Worm (Caenorhabditis elegans) whole organism, young adult: ENCODE measurements around the gene srh-62.

Source experiments
- B0336.3 ChIP-seq: fragments of 200-800 bp; sonication (Bioruptor generic); IDR thresholded peaks from 2 replicates; pipeline ENCODE4 v1.3.6; 2022; ENCODE audit warnings: missing genetic modification characterization, missing compliant biosample characterization
- C17E4.6 ChIP-seq: fragments of 200-800 bp; sonication (Bioruptor generic); IDR thresholded peaks from 2 replicates; pipeline ENCODE4 v1.3.6; 2022; ENCODE audit warnings: missing genetic modification reagents, missing genetic modification characterization, missing compliant biosample characterization
- F23B12.7 ChIP-seq: sonication (generic microtip); optimal IDR thresholded peaks from 2 replicates; lab custom pipeline; 2017; ENCODE audit warnings: missing genetic modification characterization, mild to moderate bottlenecking, missing compliant biosample characterization, antibody characterized with exemption, moderate library complexity; ENCODE audit not compliant: insufficient read depth
- F57C9.4 ChIP-seq: sonication (generic microtip); optimal IDR thresholded peaks from 2 replicates; lab custom pipeline; 2017; ENCODE audit warnings: mild to moderate bottlenecking, missing genetic modification characterization, missing compliant biosample characterization
- K11D2.4 ChIP-seq: fragments of 200-800 bp; sonication (Bioruptor generic); IDR thresholded peaks from 2 replicates; pipeline ENCODE4 v1.3.6; 2022; ENCODE audit warnings: missing genetic modification reagents, missing genetic modification characterization, missing compliant biosample characterization
- ama-1 ChIP-seq, 3 experiments: fragments of 150-350 bp in 1 of 3; sonication (generic microtip) in 2 of 3; optimal IDR thresholded peaks; 2 replicates each; lab custom pipeline; 2014 to 2018; ENCODE audit warnings: missing biosample characterization in 2 of 3, missing genetic modification characterization in 2 of 3, missing genetic modification reagents in 2 of 3
- aptf-2 ChIP-seq: fragments of 200-800 bp; sonication (Bioruptor generic); conservative IDR thresholded peaks from 2 replicates; pipeline ENCODE4 v1.3.6; 2022; ENCODE audit warnings: missing genetic modification reagents, missing genetic modification characterization, missing compliant biosample characterization
- attf-6 ChIP-seq: fragments of 200-800 bp; sonication (Bioruptor generic); IDR thresholded peaks from 2 replicates; pipeline ENCODE4 v1.3.6; 2022; ENCODE audit warnings: missing genetic modification reagents, missing genetic modification characterization, missing compliant biosample characterization
- cebp-1 ChIP-seq, 2 experiments: fragments of 200-800 bp in 1 of 2; sonication (Bioruptor generic) in 1 of 2; sonication (generic microtip) in 1 of 2; IDR thresholded peaks in 1 of 2; optimal IDR thresholded peaks in 1 of 2; 2 replicates each; pipeline versions ENCODE4 v1.3.6 to Lab custom; 2017 to 2022; ENCODE audit warnings: missing compliant biosample characterization in 2 of 2, missing genetic modification characterization in 2 of 2, mild to moderate bottlenecking in 1 of 2, missing genetic modification reagents in 1 of 2, moderate library complexity in 1 of 2
- ceh-27 ChIP-seq: fragments of 200-800 bp; sonication (Bioruptor generic); optimal IDR thresholded peaks from 2 replicates; lab custom pipeline; 2018; ENCODE audit warnings: mild to moderate bottlenecking, missing genetic modification characterization, moderate library complexity, missing compliant biosample characterization
- ceh-40 ChIP-seq: fragments of 200-800 bp; sonication (Bioruptor generic); IDR thresholded peaks from 2 replicates; pipeline ENCODE4 v1.3.6; 2022; ENCODE audit warnings: missing genetic modification characterization, missing compliant biosample characterization
- egl-44 ChIP-seq: fragments of 200-800 bp; sonication (Bioruptor generic); IDR thresholded peaks from 2 replicates; pipeline ENCODE4 v1.3.6; 2022; ENCODE audit warnings: missing genetic modification reagents, missing genetic modification characterization, missing compliant biosample characterization
- hlh-12 ChIP-seq: sonication (generic microtip); optimal IDR thresholded peaks from 2 replicates; lab custom pipeline; 2016; ENCODE audit warnings: missing genetic modification characterization, missing compliant biosample characterization
- hlh-26 ChIP-seq: fragments of 200-800 bp; sonication (Bioruptor generic); conservative IDR thresholded peaks from 2 replicates; pipeline ENCODE4 v1.3.6; 2022; ENCODE audit warnings: missing genetic modification reagents, missing genetic modification characterization, missing compliant biosample characterization
- let-526 ChIP-seq: fragments of 200-800 bp; sonication (Bioruptor generic); IDR thresholded peaks from 2 replicates; pipeline ENCODE4 v1.3.6; 2022; ENCODE audit warnings: missing genetic modification reagents, missing genetic modification characterization, missing compliant biosample characterization
- lin-40 ChIP-seq: sonication (generic microtip); optimal IDR thresholded peaks from 2 replicates; lab custom pipeline; 2016; ENCODE audit warnings: missing genetic modification characterization, mild to moderate bottlenecking, missing compliant biosample characterization, missing genotype, missing genetic modification reagents
- lin-54 ChIP-seq: fragments of 200-800 bp; sonication (Bioruptor generic); optimal IDR thresholded peaks from 2 replicates; lab custom pipeline; 2018; ENCODE audit warnings: mild to moderate bottlenecking, missing genetic modification characterization, missing compliant biosample characterization
- madf-10 ChIP-seq: sonication (generic microtip); optimal IDR thresholded peaks from 2 replicates; lab custom pipeline; 2016; ENCODE audit warnings: mild to moderate bottlenecking, missing genetic modification characterization, missing compliant biosample characterization
- madf-3 ChIP-seq: fragments of 200-800 bp; sonication (Bioruptor generic); IDR thresholded peaks from 2 replicates; pipeline ENCODE4 v1.3.6; 2022; ENCODE audit warnings: missing genetic modification reagents, missing genetic modification characterization, missing compliant biosample characterization
- mel-28 ChIP-seq: sonication (generic microtip); optimal IDR thresholded peaks from 2 replicates; lab custom pipeline; 2016; ENCODE audit warnings: borderline replicate concordance, mild to moderate bottlenecking, missing genetic modification characterization, missing compliant biosample characterization
- nfyb-1 ChIP-seq: fragments of 200-800 bp; sonication (Bioruptor generic); IDR thresholded peaks from 2 replicates; pipeline ENCODE4 v1.3.6; 2022; ENCODE audit warnings: missing genetic modification reagents, missing genetic modification characterization, missing compliant biosample characterization
- nhr-120 ChIP-seq: fragments of 200-800 bp; sonication (Bioruptor generic); IDR thresholded peaks from 2 replicates; pipeline ENCODE4 v1.3.6; 2022; ENCODE audit warnings: missing genetic modification characterization, missing compliant biosample characterization
- nhr-27 ChIP-seq: fragments of 200-800 bp; sonication (Bioruptor generic); optimal IDR thresholded peaks from 2 replicates; lab custom pipeline; 2018; ENCODE audit warnings: mild to moderate bottlenecking, missing genetic modification characterization, moderate library complexity, missing compliant biosample characterization
- nhr-80 ChIP-seq: sonication (generic microtip); optimal IDR thresholded peaks from 2 replicates; lab custom pipeline; 2016; ENCODE audit warnings: missing genetic modification characterization, missing compliant biosample characterization
- rpc-1 ChIP-seq, 2 experiments: fragments of 150-350 bp in 1 of 2; sonication (generic microtip) in 1 of 2; optimal IDR thresholded peaks; 2 replicates each; lab custom pipeline; 2014 to 2018; ENCODE audit warnings: missing biosample characterization in 1 of 2, missing genetic modification characterization in 1 of 2, missing genetic modification reagents in 1 of 2, missing genotype in 1 of 2
- snpc-1.1 ChIP-seq: sonication (generic microtip); optimal IDR thresholded peaks from 2 replicates; lab custom pipeline; 2017; ENCODE audit warnings: missing genetic modification characterization, mild to moderate bottlenecking, missing compliant biosample characterization, antibody characterized with exemption, moderate library complexity, missing genotype, missing genetic modification reagents; ENCODE audit not compliant: insufficient read depth
- snpc-4 ChIP-seq, 5 experiments: fragments of 150-350 bp in 1 of 5; sonication (generic microtip) in 4 of 5; optimal IDR thresholded peaks; 2 replicates each; lab custom pipeline; 2014 to 2018; ENCODE audit warnings: missing genetic modification characterization in 5 of 5, missing biosample characterization in 3 of 5, antibody characterized with exemption in 2 of 5, mild to moderate bottlenecking in 2 of 5, missing compliant biosample characterization in 2 of 5, missing genotype in 2 of 5, moderate library complexity in 2 of 5, missing genetic modification reagents in 1 of 5
- ztf-18 ChIP-seq: sonication (generic microtip); optimal IDR thresholded peaks from 2 replicates; lab custom pipeline; 2016; ENCODE audit warnings: missing genotype, mild to moderate bottlenecking, missing genetic modification characterization, missing compliant biosample characterization
- ztf-22 ChIP-seq: fragments of 200-800 bp; sonication (Bioruptor generic); optimal IDR thresholded peaks from 2 replicates; lab custom pipeline; 2018; ENCODE audit warnings: mild to moderate bottlenecking, missing genetic modification characterization, moderate library complexity, missing compliant biosample characterization
- ztf-28 ChIP-seq: fragments of 200-800 bp; sonication (Bioruptor generic); IDR thresholded peaks from 2 replicates; pipeline ENCODE4 v1.3.6; 2022; ENCODE audit warnings: missing genetic modification reagents, missing genetic modification characterization, missing compliant biosample characterization

srh-62 gene

DNA sequence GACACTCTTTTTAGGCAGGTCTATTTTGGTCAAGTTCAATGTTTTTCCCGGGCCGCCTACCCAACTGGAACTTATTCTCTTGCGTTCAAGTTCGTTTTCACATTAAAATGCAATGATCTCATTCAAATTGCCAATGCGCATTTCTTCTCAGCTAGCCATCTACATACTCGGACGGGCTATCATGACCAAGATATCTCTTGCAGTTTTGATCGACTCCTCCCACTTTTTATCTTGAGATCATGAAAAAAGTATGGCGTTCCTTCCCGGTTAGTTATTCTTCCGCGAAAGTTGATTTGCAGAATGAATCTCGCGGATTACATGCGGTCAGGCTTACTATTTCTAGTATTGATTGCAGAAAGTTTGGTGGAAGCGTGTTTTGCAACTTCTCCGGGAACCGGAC, 31.0 kb upstream of the srh-62 start, which contains the start of gene B0554.2:
TSS of gene B0554.2 (plus strand) at position 301 of the 400 bp plus-strand sequence.
- TF ChIP-seq ceh-27 (GFP tag; lab: Kevin White, UChicago) (no peak), ztf-28 (GFP tag; lab: Robert Waterston, UW) (no peak), ceh-40 (no peak), ztf-18 (tag; lab: Kevin White, UChicago) (no peak)

DNA sequence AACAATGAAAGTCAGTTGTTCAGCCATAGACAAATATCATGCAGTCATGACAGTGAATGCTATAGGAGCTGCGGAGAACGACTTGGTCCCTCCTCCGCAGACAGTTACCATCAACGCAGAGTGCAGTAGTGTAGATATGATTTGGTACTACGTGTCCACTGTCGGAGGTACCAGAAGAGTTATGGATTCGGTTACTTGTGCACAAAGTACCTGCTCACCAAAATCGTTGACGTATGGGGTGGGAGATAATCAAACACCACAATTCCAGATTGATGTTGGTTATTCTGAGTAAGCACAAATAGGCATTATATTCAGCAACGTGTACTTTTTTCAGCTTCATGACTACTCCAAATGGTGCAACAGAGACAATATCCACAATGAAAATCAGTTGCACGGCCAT, 30.1 kb upstream of the srh-62 start:
- no peak for TF ChIP-seq nhr-80 (tag; lab: Kevin White, UChicago)
- TF ChIP-seq nhr-120 (GFP tag; lab: Robert Waterston, UW): no peak

DNA sequence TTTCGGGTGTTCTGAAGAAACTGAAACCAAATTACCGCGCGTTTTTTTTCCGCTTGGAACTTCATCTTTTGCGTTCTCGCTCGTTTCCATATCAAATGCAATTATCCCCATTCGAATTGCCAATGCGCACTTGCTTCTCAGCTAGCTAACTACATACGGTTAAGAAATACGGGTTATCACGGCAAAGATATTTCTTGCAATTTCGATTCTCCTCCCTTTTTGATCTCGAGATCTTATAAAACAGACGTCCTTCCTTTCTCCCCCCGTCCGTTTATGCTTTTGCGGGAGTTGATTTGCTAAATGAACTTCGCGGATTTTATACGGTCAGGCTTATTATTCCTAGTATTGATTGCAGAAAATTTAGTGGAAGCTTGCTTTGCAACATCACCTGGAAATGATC, 25.9 kb upstream of the srh-62 start, which contains the start of gene B0554.4:
TSS of gene B0554.4 (plus strand) at position 301 of the 400 bp plus-strand sequence.
- TF ChIP-seq egl-44 (GFP tag; lab: Robert Waterston, UW): no peak
- TF ChIP-seq ama-1 (optimal IDR thresholded peaks at IDR 0.05; lab: Kevin White, UChicago): no peak
- TF ChIP-seq ama-1 (GFP tag; optimal IDR thresholded peaks at IDR 0.05; lab: Kevin White, UChicago): no peak
- TF ChIP-seq C17E4.6 (GFP tag; lab: Robert Waterston, UW): no peak
- no peak for TF ChIP-seq let-526 (GFP tag; lab: Robert Waterston, UW)
- TF ChIP-seq rpc-1 (optimal IDR thresholded peaks at IDR 0.05; lab: Kevin White, UChicago): no peak
- no peak for TF ChIP-seq rpc-1 (tag; optimal IDR thresholded peaks at IDR 0.05; lab: Kevin White, UChicago)
- no peak for TF ChIP-seq nhr-80 (tag; lab: Kevin White, UChicago)
- TF ChIP-seq B0336.3 (GFP tag; lab: Robert Waterston, UW): no peak
- TF ChIP-seq snpc-1.1 (tag; lab: Kevin White, UChicago): no peak
- no peak for TF ChIP-seq madf-3 (GFP tag; lab: Robert Waterston, UW)

DNA sequence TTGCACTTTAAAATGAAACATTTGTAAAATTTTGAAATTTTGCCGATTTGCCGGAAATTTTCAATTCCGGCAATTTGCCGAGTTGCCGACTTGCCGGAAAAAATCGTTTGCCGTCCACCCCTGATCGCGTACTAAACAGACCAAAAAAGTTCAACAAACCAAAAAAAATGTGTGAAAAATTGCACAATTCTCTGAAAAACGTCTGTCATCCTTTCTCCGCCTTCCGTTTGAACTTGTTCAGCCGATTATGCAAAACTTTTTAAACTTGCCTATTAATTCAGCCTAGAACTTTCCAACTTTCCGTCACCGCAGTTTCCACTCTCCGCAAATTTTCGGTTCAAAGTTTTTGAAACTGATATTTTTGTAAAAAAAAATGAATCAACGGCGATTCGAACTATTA, 21.2 kb upstream of the srh-62 start, which contains the start of gene B0554.5:
TSS of gene B0554.5 (plus strand) at position 301 of the 400 bp plus-strand sequence.
- TF ChIP-seq F57C9.4 (tag; lab: Kevin White, UChicago) (no peak), K11D2.4 (GFP tag; lab: Robert Waterston, UW) (no peak), F23B12.7 (tag; lab: Kevin White, UChicago) (no peak), lin-54 (GFP tag; lab: Kevin White, UChicago) (no peak)

DNA sequence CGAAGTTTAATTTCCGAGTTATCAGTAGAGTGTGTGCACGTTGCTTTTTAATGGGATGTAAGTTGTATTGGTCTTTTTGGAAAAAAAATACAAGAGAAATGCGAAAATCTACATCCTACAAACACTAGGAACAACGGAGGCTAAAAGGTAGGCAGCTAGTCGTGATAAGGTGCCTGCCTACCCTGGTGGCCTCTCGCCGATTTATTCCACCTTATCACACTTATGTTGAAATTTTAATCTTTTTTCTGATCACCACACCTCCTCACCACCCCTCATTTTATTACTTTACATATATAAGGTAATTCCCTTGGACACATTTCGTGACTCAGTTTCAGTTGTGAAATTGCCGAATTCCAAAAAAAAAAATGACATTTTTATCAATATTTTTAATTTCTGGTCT, 19.2 kb upstream of the srh-62 start, which contains the start of gene dod-20:
TSS of gene dod-20 (plus strand) at position 301 of the 400 bp plus-strand sequence.
- TF ChIP-seq cebp-1 (GFP tag; IDR thresholded peaks at IDR 0.05; lab: Robert Waterston, UW) (0 out of 2 replicates have a peak, but pooled peaks have one; percentile 22), cebp-1 (tag; optimal IDR thresholded peaks at IDR 0.05; lab: Kevin White, UChicago) (no peak), madf-10 (tag; lab: Kevin White, UChicago) (no peak), nhr-80 (tag; lab: Kevin White, UChicago) (peak; percentile 34), mel-28 (tag; lab: Kevin White, UChicago) (no peak), snpc-4 (GFP tag; optimal IDR thresholded peaks at IDR 0.05; lab: Kevin White, UChicago) (no peak), snpc-4 (tag; optimal IDR thresholded peaks at IDR 0.05; lab: Kevin White, UChicago) (no peak), hlh-12 (no peak), egl-44 (GFP tag; lab: Robert Waterston, UW) (no peak), nhr-27 (tag; lab: Kevin White, UChicago) (no peak), hlh-26 (GFP tag; lab: Robert Waterston, UW) (no peak), B0336.3 (GFP tag; lab: Robert Waterston, UW) (no peak), aptf-2 (no peak)

DNA sequence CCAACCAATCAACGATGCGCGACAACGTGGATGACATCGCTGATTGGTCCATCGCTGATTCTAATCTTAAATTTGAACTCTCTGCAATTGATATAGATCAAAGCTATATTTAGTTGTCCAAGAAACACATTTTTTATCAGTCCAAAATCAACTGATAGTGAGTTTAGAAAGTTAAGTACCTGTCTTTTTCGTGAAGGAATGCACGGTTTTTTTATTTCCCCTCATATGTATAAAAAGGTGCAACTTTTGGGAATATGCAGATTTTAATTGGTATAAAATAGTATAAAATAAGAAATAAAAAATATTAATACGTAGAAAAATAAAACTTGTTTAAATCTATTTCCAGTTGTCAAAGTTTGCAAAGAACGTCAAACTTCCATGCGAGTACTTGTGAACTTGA, 15.5 kb upstream of the srh-62 start, which contains the start of gene Y39D8A.1:
TSS of gene Y39D8A.1 (plus strand) at position 301 of the 400 bp plus-strand sequence.
- no peak for TF ChIP-seq lin-40 (tag; lab: Kevin White, UChicago)
- no peak for TF ChIP-seq attf-6 (GFP tag; lab: Robert Waterston, UW)
- TF ChIP-seq nhr-120 (GFP tag; lab: Robert Waterston, UW): no peak
- no peak for TF ChIP-seq nfyb-1
- no peak for TF ChIP-seq madf-10 (tag; lab: Kevin White, UChicago)
- no peak for TF ChIP-seq ztf-22
